Fruit fly (Drosophila melanogaster): Measurements from ENCODE around the gene CG5280.

CG5280 gene

dm6 chr3L:8985848-8986320 lies 4.1 kb downstream of the CG5280 start, which contains the start of gene Galk (continued):
- TF ChIP-seq insv (GFP tag; optimal IDR thresholded peaks at IDR 0.05) (no peak), CG4282 (GFP tag; optimal IDR thresholded peaks at IDR 0.05) (peak; percentile 72), CG6272 (GFP tag; IDR thresholded peaks at IDR 0.05) (0 out of 2 replicates have a peak, but pooled peaks have one; percentile 21), C15 (GFP tag; IDR thresholded peaks at IDR 0.05) (0 out of 3 replicates have a peak, but pooled peaks have one; percentile 57), CG15601 (tag; optimal IDR thresholded peaks at IDR 0.05) (peak; percentile 82), aop (GFP tag; IDR thresholded peaks at IDR 0.05) (peak; percentile 74; the same call in 1 of the 2 replicates), Ssrp (tag; optimal IDR thresholded peaks at IDR 0.05) (no peak), CrebB (tag; optimal IDR thresholded peaks at IDR 0.05) (peak; percentile 70), Hey (tag; optimal IDR thresholded peaks at IDR 0.05) (peak; percentile 11), CG34224 (GFP tag; IDR thresholded peaks at IDR 0.05; ENCODE audit: partially characterized antibody) (no peak), HmgZ (tag; optimal IDR thresholded peaks at IDR 0.05) (peak; percentile 77), twi (tag; optimal IDR thresholded peaks at IDR 0.05) (no peak), CG15073 (GFP tag; optimal IDR thresholded peaks at IDR 0.05) (no peak), danr (GFP tag; IDR thresholded peaks at IDR 0.05) (peak; percentile 28; the same call in 1 of the 2 replicates), H15 (GFP tag; IDR thresholded peaks at IDR 0.05) (no peak), NC2α (GFP tag; optimal IDR thresholded peaks at IDR 0.05) (no peak), sd (tag; optimal IDR thresholded peaks at IDR 0.05) (peak; percentile 77), PHDP (tag; optimal IDR thresholded peaks at IDR 0.05) (peak; percentile 52), CG11398 (GFP tag; optimal IDR thresholded peaks at IDR 0.05) (peak; percentile 60), Asciz (GFP tag; optimal IDR thresholded peaks at IDR 0.05) (peak; percentile 74), Elba2 (GFP tag; optimal IDR thresholded peaks at IDR 0.05) (no peak), CG11247 (GFP tag; IDR thresholded peaks at IDR 0.05) (peak; percentile 72), tx (GFP tag; optimal IDR thresholded peaks at IDR 0.05) (peak; percentile 55), CG13894 (tag; optimal IDR thresholded peaks at IDR 0.05) (peak; percentile 56), Dek (tag; optimal IDR thresholded peaks at IDR 0.05) (peak; percentile 43), kah (GFP tag; optimal IDR thresholded peaks at IDR 0.05) (peak; percentile 30), Ets65A (GFP tag) (no peak), CG18011 (GFP tag; optimal IDR thresholded peaks at IDR 0.05) (peak; percentile 1), jumu (GFP tag; optimal IDR thresholded peaks at IDR 0.05) (peak; percentile 30), gcm (GFP tag; optimal IDR thresholded peaks at IDR 0.05) (peak; percentile 44), fd64A (GFP tag; optimal IDR thresholded peaks at IDR 0.05) (peak; percentile 83), sima (GFP tag; optimal IDR thresholded peaks at IDR 0.05) (no peak), Mad (GFP tag; optimal IDR thresholded peaks at IDR 0.05) (no peak), knrl (GFP tag; IDR thresholded peaks at IDR 0.05; ENCODE audit: partially characterized antibody) (no peak), CG34422 (GFP tag; IDR thresholded peaks at IDR 0.05) (no peak), Sox102F (GFP tag; optimal IDR thresholded peaks at IDR 0.05) (no peak), Dfd (GFP tag; optimal IDR thresholded peaks at IDR 0.05) (no peak), dati (GFP tag; IDR thresholded peaks at IDR 0.05) (0 out of 2 replicates have a peak, but pooled peaks have one; percentile 30), schlank (tag; optimal IDR thresholded peaks at IDR 0.05) (peak; percentile 25), toy (GFP tag; IDR thresholded peaks at IDR 0.05) (no peak), CG12391 (tag; optimal IDR thresholded peaks at IDR 0.05) (peak; percentile 42), kni (GFP tag; optimal IDR thresholded peaks at IDR 0.05) (peak; percentile 75), CG17186 (GFP tag; optimal IDR thresholded peaks at IDR 0.05) (no peak), emc (GFP tag; optimal IDR thresholded peaks at IDR 0.05) (peak; percentile 1), Chrac-16 (GFP tag; optimal IDR thresholded peaks at IDR 0.05) (peak; percentile 53), Meics (GFP tag; optimal IDR thresholded peaks at IDR 0.05) (peak; percentile 77), Neu2 (GFP tag; optimal IDR thresholded peaks at IDR 0.05; ENCODE audit: borderline replicate concordance) (no peak), Oaz (GFP tag; IDR thresholded peaks at IDR 0.05) (peak; percentile 48), ac (GFP tag; optimal IDR thresholded peaks at IDR 0.05) (no peak), croc (GFP tag; conservative IDR thresholded peaks at IDR 0.05) (no peak), Taf1 (GFP tag; IDR thresholded peaks at IDR 0.05) (peak; percentile 79)
